Fruit fly (Drosophila melanogaster): Measurements from ENCODE around the gene Pde1c.

The Pde1c gene

dm6 chr2L:11816376-11816775 lies 112.0 kb downstream of the Pde1c start (continued):
- TF ChIP-seq CG10654 (GFP tag; optimal IDR thresholded peaks at IDR 0.05) (peak; percentile 96), CG12219 (GFP tag; optimal IDR thresholded peaks at IDR 0.05) (peak; percentile 96), Mad (GFP tag; optimal IDR thresholded peaks at IDR 0.05) (peak; percentile 95), GATAe (GFP tag; conservative IDR thresholded peaks at IDR 0.05) (peak; percentile 31; the same call in 1 of the 2 replicates), CG10209 (GFP tag; optimal IDR thresholded peaks at IDR 0.05) (peak; percentile 95), CG4730 (GFP tag; IDR thresholded peaks at IDR 0.05) (peak; percentile 85), onecut (GFP tag; IDR thresholded peaks at IDR 0.05) (peak; percentile 98), CG9817 (tag; optimal IDR thresholded peaks at IDR 0.05) (peak; percentile 86), ac (GFP tag; optimal IDR thresholded peaks at IDR 0.05) (peak; percentile 99), Aef1 (GFP tag; IDR thresholded peaks at IDR 0.05) (peak; percentile 78), eyg (GFP tag; optimal IDR thresholded peaks at IDR 0.05) (peak; percentile 95), CG30403 (GFP tag; optimal IDR thresholded peaks at IDR 0.05) (peak; percentile 87), CG2678 (tag; optimal IDR thresholded peaks at IDR 0.05) (peak; percentile 81), CG3281 (GFP tag; optimal IDR thresholded peaks at IDR 0.05) (peak; percentile 95), CG8089 (GFP tag; optimal IDR thresholded peaks at IDR 0.05) (peak; percentile 98), lov (optimal IDR thresholded peaks at IDR 0.05) (no peak), lov (GFP tag; IDR thresholded peaks at IDR 0.05) (peak; percentile 99), CTCF (GFP tag; optimal IDR thresholded peaks at IDR 0.05) (peak; percentile 94), tin (GFP tag; optimal IDR thresholded peaks at IDR 0.05) (peak; percentile 97), Atf6 (GFP tag; IDR thresholded peaks at IDR 0.05) (peak; percentile 77), CG5245 (GFP tag; optimal IDR thresholded peaks at IDR 0.05) (peak; percentile 97), TFAM (GFP tag; optimal IDR thresholded peaks at IDR 0.05) (peak; percentile 92), pzg (GFP tag; optimal IDR thresholded peaks at IDR 0.05) (peak; percentile 18), klu (GFP tag; IDR thresholded peaks at IDR 0.05) (peak; percentile 42; the same call in 1 of the 2 replicates), CG4328 (GFP tag; optimal IDR thresholded peaks at IDR 0.05) (peak; percentile 97), nerfin-1 (tag; optimal IDR thresholded peaks at IDR 0.05) (peak; percentile 90), cwo (GFP tag; optimal IDR thresholded peaks at IDR 0.05) (peak; percentile 76), CG6813 (GFP tag; optimal IDR thresholded peaks at IDR 0.05) (peak; percentile 99), CG14710 (tag; optimal IDR thresholded peaks at IDR 0.05) (peak; percentile 90), cato (GFP tag; optimal IDR thresholded peaks at IDR 0.05; ENCODE audit: borderline replicate concordance) (peak; percentile 94), CG6654 (GFP tag; optimal IDR thresholded peaks at IDR 0.05) (peak; percentile 92), CG8924 (tag; optimal IDR thresholded peaks at IDR 0.05) (peak; percentile 78), slou (GFP tag; optimal IDR thresholded peaks at IDR 0.05) (peak; percentile 91), hbn (GFP tag; IDR thresholded peaks at IDR 0.05; ENCODE audit: partially characterized antibody) (no peak), CG17568 (GFP tag; optimal IDR thresholded peaks at IDR 0.05) (peak; percentile 95), stwl (tag; optimal IDR thresholded peaks at IDR 0.05) (peak; percentile 98), hth (optimal IDR thresholded peaks at IDR 0.05) (no peak), pho (GFP tag; optimal IDR thresholded peaks at IDR 0.05) (peak; percentile 69), scrt (GFP tag; optimal IDR thresholded peaks at IDR 0.05) (peak; percentile 90), CG13287 (GFP tag; IDR thresholded peaks at IDR 0.05; ENCODE audit: partially characterized antibody) (no peak; the same call in 1 of the 2 replicates), bsh (GFP tag; optimal IDR thresholded peaks at IDR 0.05) (peak; percentile 51 to 93), CG14667 (GFP tag; IDR thresholded peaks at IDR 0.05) (peak; percentile 76; the same call in 1 of the 2 replicates), crol (GFP tag; IDR thresholded peaks at IDR 0.05) (peak; percentile 90), danr (GFP tag; IDR thresholded peaks at IDR 0.05) (peak; percentile 79), Xbp1 (GFP tag; optimal IDR thresholded peaks at IDR 0.05) (peak; percentile 95), CG13123 (GFP tag; optimal IDR thresholded peaks at IDR 0.05) (peak; percentile 89), CG32767 (GFP tag; IDR thresholded peaks at IDR 0.05) (peak; percentile 47; the same call in 1 of the 2 replicates), CHES-1-like (GFP tag; optimal IDR thresholded peaks at IDR 0.05) (peak; percentile 91), zen (tag; optimal IDR thresholded peaks at IDR 0.05) (peak; percentile 94), sima (GFP tag; optimal IDR thresholded peaks at IDR 0.05) (peak; percentile 84), CG6689 (GFP tag; IDR thresholded peaks at IDR 0.05) (peak; percentile 88)
